Fruit fly (Drosophila melanogaster) whole organism, pupa: Measurements from ENCODE around the gene hh.

Experiments
- CG10348 ChIP-seq: fragments of 200-800 bp; sonication (Bioruptor generic); IDR thresholded peaks from 2 replicates; pipeline ENCODE4 v1.3.6; 2022; ENCODE audit warnings: missing biosample characterization, missing genetic modification characterization
- CG17806 ChIP-seq: fragments of 200-800 bp; sonication (Bioruptor generic); optimal IDR thresholded peaks from 2 replicates; lab custom pipeline; 2018; ENCODE audit warnings: missing biosample characterization, mild to moderate bottlenecking, missing genetic modification characterization, moderate library complexity
- CG8159 ChIP-seq: fragments of 200-800 bp; sonication (Bioruptor generic); optimal IDR thresholded peaks from 3 replicates; lab custom pipeline; 2018; ENCODE audit warnings: missing biosample characterization, mild to moderate bottlenecking, missing genetic modification characterization, moderate library complexity
- fd96Ca ChIP-seq: fragments of 200-800 bp; sonication (Bioruptor generic); IDR thresholded peaks from 3 replicates; pipeline ENCODE4 v1.3.6; 2022; ENCODE audit warnings: missing biosample characterization, missing genetic modification characterization

DNA sequence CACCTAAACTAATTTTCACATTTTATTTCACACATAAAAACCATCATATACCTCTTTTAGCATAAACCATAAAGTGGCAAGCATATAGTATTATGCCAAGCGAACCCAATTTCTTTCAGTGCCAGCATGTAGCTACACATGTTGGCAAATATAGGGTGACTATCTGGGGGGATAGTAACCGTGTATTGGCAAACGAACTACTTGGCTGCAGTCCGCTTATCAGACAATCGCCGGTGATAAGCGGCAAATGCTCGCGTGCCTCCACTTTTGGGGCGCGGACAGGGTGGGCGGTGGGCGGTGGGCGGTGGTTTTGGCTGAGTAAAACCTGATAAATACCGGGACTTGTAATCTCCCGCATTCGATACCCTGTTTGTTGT, 2.1 kb downstream of the hh start:
- TF ChIP-seq CG8159 (tag; lab: Kevin White, UChicago) = no peak
- TF ChIP-seq CG17806 (tag; lab: Kevin White, UChicago) = no peak
- TF ChIP-seq CG10348 (GFP tag; lab: Robert Waterston, UW) = no peak
- no peak for TF ChIP-seq fd96Ca
